Worm (Caenorhabditis elegans) whole organism, young adult: ENCODE results near the gene abu-6.

ENCODE experiments used
- B0261.1 ChIP-seq: sonication (generic microtip); optimal IDR thresholded peaks from 2 replicates; lab custom pipeline; 2016; ENCODE audit warnings: mild to moderate bottlenecking, missing genetic modification characterization, moderate library complexity, missing compliant biosample characterization
- B0336.3 ChIP-seq: fragments of 200-800 bp; sonication (Bioruptor generic); IDR thresholded peaks from 2 replicates; pipeline ENCODE4 v1.3.6; 2022; ENCODE audit warnings: missing genetic modification characterization, missing compliant biosample characterization
- F10E7.11 ChIP-seq: sonication (generic microtip); optimal IDR thresholded peaks from 2 replicates; lab custom pipeline; 2017; ENCODE audit warnings: mild to moderate bottlenecking, missing genetic modification characterization, moderate library complexity, missing compliant biosample characterization
- K11D2.4 ChIP-seq: fragments of 200-800 bp; sonication (Bioruptor generic); IDR thresholded peaks from 2 replicates; pipeline ENCODE4 v1.3.6; 2022; ENCODE audit warnings: missing genetic modification reagents, missing genetic modification characterization, missing compliant biosample characterization
- Y95B8A.8 ChIP-seq: fragments of 200-800 bp; sonication (Bioruptor generic); IDR thresholded peaks from 2 replicates; pipeline ENCODE4 v1.3.6; 2022; ENCODE audit warnings: missing genetic modification reagents, missing genetic modification characterization, missing compliant biosample characterization
- ama-1 ChIP-seq, 3 experiments: fragments of 150-350 bp in 1 of 3; sonication (generic microtip) in 2 of 3; optimal IDR thresholded peaks; 2 replicates each; lab custom pipeline; 2014 to 2018; ENCODE audit warnings: missing biosample characterization in 2 of 3, missing genetic modification characterization in 2 of 3, missing genetic modification reagents in 2 of 3
- atf-7 ChIP-seq: sonication (generic microtip); optimal IDR thresholded peaks from 2 replicates; lab custom pipeline; 2017; ENCODE audit warnings: mild to moderate bottlenecking, missing genetic modification characterization, missing compliant biosample characterization
- athp-1 ChIP-seq: sonication (generic microtip); optimal IDR thresholded peaks from 2 replicates; lab custom pipeline; 2017; ENCODE audit warnings: mild to moderate bottlenecking, missing genetic modification characterization, missing compliant biosample characterization
- attf-3 ChIP-seq: fragments of 200-800 bp; sonication (Bioruptor generic); conservative IDR thresholded peaks from 2 replicates; pipeline ENCODE4 v1.3.6; 2022; ENCODE audit warnings: missing genetic modification reagents, missing genetic modification characterization, missing compliant biosample characterization
- bed-2 ChIP-seq: fragments of 200-800 bp; sonication (Bioruptor generic); IDR thresholded peaks from 2 replicates; pipeline ENCODE4 v1.3.6; 2022; ENCODE audit warnings: missing genetic modification reagents, missing genetic modification characterization, missing compliant biosample characterization
- ccch-3 ChIP-seq: fragments of 200-800 bp; sonication (Bioruptor generic); optimal IDR thresholded peaks from 2 replicates; lab custom pipeline; 2018; ENCODE audit warnings: mild to moderate bottlenecking, missing genetic modification characterization, missing compliant biosample characterization
- cebp-1 ChIP-seq, 2 experiments: fragments of 200-800 bp in 1 of 2; sonication (Bioruptor generic) in 1 of 2; sonication (generic microtip) in 1 of 2; IDR thresholded peaks in 1 of 2; optimal IDR thresholded peaks in 1 of 2; 2 replicates each; pipeline versions ENCODE4 v1.3.6 to Lab custom; 2017 to 2022; ENCODE audit warnings: missing compliant biosample characterization in 2 of 2, missing genetic modification characterization in 2 of 2, mild to moderate bottlenecking in 1 of 2, missing genetic modification reagents in 1 of 2, moderate library complexity in 1 of 2
- ceh-27 ChIP-seq: fragments of 200-800 bp; sonication (Bioruptor generic); optimal IDR thresholded peaks from 2 replicates; lab custom pipeline; 2018; ENCODE audit warnings: mild to moderate bottlenecking, missing genetic modification characterization, moderate library complexity, missing compliant biosample characterization
- ceh-91 ChIP-seq: fragments of 200-800 bp; sonication (Bioruptor generic); IDR thresholded peaks from 2 replicates; pipeline ENCODE4 v1.3.6; 2022; ENCODE audit warnings: missing genetic modification reagents, missing genetic modification characterization, missing compliant biosample characterization
- die-1 ChIP-seq: sonication (generic microtip); optimal IDR thresholded peaks from 2 replicates; lab custom pipeline; 2016; ENCODE audit warnings: missing genotype, mild to moderate bottlenecking, missing genetic modification characterization, missing compliant biosample characterization
- efl-1 ChIP-seq: fragments of 150-350 bp; optimal IDR thresholded peaks from 2 replicates; lab custom pipeline; 2014; ENCODE audit warnings: missing biosample characterization, missing genetic modification reagents, missing genetic modification characterization
- egl-44 ChIP-seq: fragments of 200-800 bp; sonication (Bioruptor generic); IDR thresholded peaks from 2 replicates; pipeline ENCODE4 v1.3.6; 2022; ENCODE audit warnings: missing genetic modification reagents, missing genetic modification characterization, missing compliant biosample characterization
- gei-17 ChIP-seq: fragments of 200-800 bp; sonication (Bioruptor generic); optimal IDR thresholded peaks from 2 replicates; lab custom pipeline; 2018; ENCODE audit warnings: mild to moderate bottlenecking, missing genetic modification characterization, missing compliant biosample characterization
- hmg-20 ChIP-seq: fragments of 200-800 bp; sonication (Bioruptor generic); IDR thresholded peaks from 2 replicates; pipeline ENCODE4 v1.3.6; 2022; ENCODE audit warnings: missing genetic modification reagents, missing genetic modification characterization, missing compliant biosample characterization
- hsf-1 ChIP-seq: fragments of 200-800 bp; sonication (Bioruptor generic); IDR thresholded peaks from 2 replicates; pipeline ENCODE4 v1.3.6; 2022; ENCODE audit warnings: missing genetic modification reagents, missing genetic modification characterization, missing compliant biosample characterization
- let-607 ChIP-seq, 2 experiments: fragments of 200-800 bp in 1 of 2; sonication (Bioruptor generic) in 1 of 2; sonication (generic microtip) in 1 of 2; optimal IDR thresholded peaks; 2 replicates each; lab custom pipeline; 2016 to 2018; ENCODE audit warnings: mild to moderate bottlenecking in 2 of 2, missing compliant biosample characterization in 2 of 2, missing genetic modification characterization in 2 of 2, moderate library complexity in 2 of 2, missing genotype in 1 of 2
- lin-26 ChIP-seq: fragments of 200-800 bp; sonication (Bioruptor generic); IDR thresholded peaks from 2 replicates; pipeline ENCODE4 v1.3.6; 2022; ENCODE audit warnings: missing genetic modification reagents, missing genetic modification characterization, missing compliant biosample characterization
- lin-35 ChIP-seq, 3 experiments: fragments of 150-350 bp in 2 of 3; sonication (generic microtip) in 1 of 3; optimal IDR thresholded peaks; 2 replicates each; lab custom pipeline; 2014 to 2018; ENCODE audit warnings: missing biosample characterization in 3 of 3, missing genetic modification characterization in 3 of 3, missing genetic modification reagents in 3 of 3
- madf-6 ChIP-seq: fragments of 200-800 bp; sonication (Bioruptor generic); IDR thresholded peaks from 2 replicates; pipeline ENCODE4 v1.3.6; 2022; ENCODE audit warnings: missing genetic modification reagents, missing genetic modification characterization, missing compliant biosample characterization
- nfya-1 ChIP-seq: sonication (generic microtip); optimal IDR thresholded peaks from 2 replicates; lab custom pipeline; 2017; ENCODE audit warnings: antibody characterized with exemption, missing compliant biosample characterization, missing genetic modification characterization, borderline replicate concordance; ENCODE audit not compliant: insufficient read depth
- nhr-179 ChIP-seq: sonication (generic microtip); optimal IDR thresholded peaks from 2 replicates; lab custom pipeline; 2016; ENCODE audit warnings: mild to moderate bottlenecking, missing genetic modification characterization, missing compliant biosample characterization
- nhr-27 ChIP-seq: fragments of 200-800 bp; sonication (Bioruptor generic); optimal IDR thresholded peaks from 2 replicates; lab custom pipeline; 2018; ENCODE audit warnings: mild to moderate bottlenecking, missing genetic modification characterization, moderate library complexity, missing compliant biosample characterization
- nhr-80 ChIP-seq: sonication (generic microtip); optimal IDR thresholded peaks from 2 replicates; lab custom pipeline; 2016; ENCODE audit warnings: missing genetic modification characterization, missing compliant biosample characterization
- pha-4 ChIP-seq: fragments of 150-350 bp; sonication (generic microtip); optimal IDR thresholded peaks from 2 replicates; lab custom pipeline; 2014; ENCODE audit warnings: missing biosample characterization, missing genetic modification reagents, missing genetic modification characterization
- rcor-1 ChIP-seq: fragments of 200-800 bp; sonication (Bioruptor generic); IDR thresholded peaks from 2 replicates; pipeline ENCODE4 v1.3.6; 2022; ENCODE audit warnings: missing genetic modification reagents, missing genetic modification characterization, missing compliant biosample characterization
- sea-2 ChIP-seq: fragments of 200-800 bp; sonication (Bioruptor generic); IDR thresholded peaks from 2 replicates; pipeline ENCODE4 v1.3.6; 2022; ENCODE audit warnings: missing genetic modification characterization, missing compliant biosample characterization
- snpc-1.1 ChIP-seq: sonication (generic microtip); optimal IDR thresholded peaks from 2 replicates; lab custom pipeline; 2017; ENCODE audit warnings: missing genetic modification characterization, mild to moderate bottlenecking, missing compliant biosample characterization, antibody characterized with exemption, moderate library complexity, missing genotype, missing genetic modification reagents; ENCODE audit not compliant: insufficient read depth
- snpc-3.4 ChIP-seq: sonication (generic microtip); optimal IDR thresholded peaks from 2 replicates; lab custom pipeline; 2017; ENCODE audit warnings: missing genetic modification characterization, mild to moderate bottlenecking, missing compliant biosample characterization, antibody characterized with exemption, moderate library complexity, missing genotype, missing genetic modification reagents
- somi-1 ChIP-seq: fragments of 200-800 bp; sonication (Bioruptor generic); optimal IDR thresholded peaks from 2 replicates; lab custom pipeline; 2018; ENCODE audit warnings: mild to moderate bottlenecking, missing genetic modification characterization, missing compliant biosample characterization
- tbp1 ChIP-seq: fragments of 200-800 bp; sonication (Bioruptor generic); optimal IDR thresholded peaks from 2 replicates; lab custom pipeline; 2018; ENCODE audit warnings: mild to moderate bottlenecking, missing genetic modification characterization, missing compliant biosample characterization
- tlf-1 ChIP-seq: fragments of 200-800 bp; sonication (Bioruptor generic); optimal IDR thresholded peaks from 2 replicates; lab custom pipeline; 2018; ENCODE audit warnings: mild to moderate bottlenecking, missing genetic modification characterization, missing compliant biosample characterization
- unc-130 ChIP-seq: sonication (generic microtip); optimal IDR thresholded peaks from 2 replicates; lab custom pipeline; 2016; ENCODE audit warnings: missing genetic modification reagents, missing genetic modification characterization, missing compliant biosample characterization
- unc-62 ChIP-seq: fragments of 150-350 bp; optimal IDR thresholded peaks from 2 replicates; lab custom pipeline; 2014; ENCODE audit warnings: missing biosample characterization, missing genetic modification reagents, missing genetic modification characterization
- xnd-1 ChIP-seq: sonication (generic microtip); optimal IDR thresholded peaks from 2 replicates; lab custom pipeline; 2016; ENCODE audit warnings: missing genotype, missing genetic modification reagents, missing genetic modification characterization, missing compliant biosample characterization
- ztf-6 ChIP-seq: fragments of 200-800 bp; sonication (Bioruptor generic); IDR thresholded peaks from 2 replicates; pipeline ENCODE4 v1.3.6; 2022; ENCODE audit warnings: missing genetic modification reagents, missing genetic modification characterization, missing compliant biosample characterization

Gene abu-6

ce11 chrV:5201706-5202105, 40.0 kb upstream of the abu-6 start:
- no peak for TF ChIP-seq lin-35 (GFP tag; optimal IDR thresholded peaks at IDR 0.05; lab: Kevin White, UChicago)
- TF ChIP-seq, all 124 proteins: peak for 0

ce11 chrV:5200188-5200587, 38.5 kb upstream of the abu-6 start:
- TF ChIP-seq lin-26 (GFP tag; lab: Robert Waterston, UW) (no peak), ama-1 (optimal IDR thresholded peaks at IDR 0.05; lab: Kevin White, UChicago) (no peak), ama-1 (GFP tag; optimal IDR thresholded peaks at IDR 0.05; lab: Kevin White, UChicago) (no peak)

ce11 chrV:5198240-5198639, 36.5 kb upstream of the abu-6 start, which contains the start of gene Y47A7.2:
Gene Y47A7.2, minus strand, starts transcription at chrV:5198340.
- TF ChIP-seq unc-130 (GFP tag; lab: Kevin White, UChicago) (no peak), Y95B8A.8 (no peak), tbp1 (no peak), efl-1 (no peak), xnd-1 (no peak), sea-2 (no peak), nfya-1 (tag; lab: Kevin White, UChicago) (no peak), die-1 (tag; lab: Kevin White, UChicago) (no peak), snpc-1.1 (tag; lab: Kevin White, UChicago) (no peak), gei-17 (no peak), rcor-1 (GFP tag; lab: Robert Waterston, UW) (no peak)
- TF ChIP-seq, all 124 proteins: peak for 0

- no peak for TF ChIP-seq ceh-91
- TF ChIP-seq B0261.1 (tag; lab: Kevin White, UChicago) = no peak
- TF ChIP-seq F10E7.11 (tag; lab: Kevin White, UChicago) = no peak
- TF ChIP-seq hsf-1 (GFP tag; lab: Robert Waterston, UW) = no peak
- no peak for TF ChIP-seq nhr-27 (tag; lab: Kevin White, UChicago)
- TF ChIP-seq ztf-6 (GFP tag; lab: Robert Waterston, UW) = no peak
- TF ChIP-seq somi-1 (GFP tag; lab: Kevin White, UChicago) = no peak
- no peak for TF ChIP-seq nhr-80
- TF ChIP-seq attf-3 (GFP tag; lab: Robert Waterston, UW) = no peak
- no peak for TF ChIP-seq let-607 (tag; optimal IDR thresholded peaks at IDR 0.05; lab: Kevin White, UChicago)
- no peak for TF ChIP-seq B0336.3 (GFP tag; lab: Robert Waterston, UW)
- TF ChIP-seq K11D2.4 (GFP tag; lab: Robert Waterston, UW) = no peak
- TF ChIP-seq bed-2 (GFP tag; lab: Robert Waterston, UW) = no peak
- no peak for TF ChIP-seq efl-1
- TF ChIP-seq athp-1 (tag; lab: Kevin White, UChicago) = no peak
Measured at ce11 chrV:5194508-5194907, 32.8 kb upstream of the abu-6 start, which contains the start of gene abu-8. Gene abu-8, minus strand, starts transcription at chrV:5194608.

- no peak for TF ChIP-seq tlf-1
- no peak for TF ChIP-seq cebp-1 (GFP tag; IDR thresholded peaks at IDR 0.05; lab: Robert Waterston, UW)
- peak; percentile 34 for TF ChIP-seq cebp-1 (tag; optimal IDR thresholded peaks at IDR 0.05; lab: Kevin White, UChicago)
- TF ChIP-seq xnd-1 = no peak
- peak; percentile 93 for TF ChIP-seq unc-62 (GFP tag; lab: Kevin White, UChicago)
- no peak for TF ChIP-seq snpc-3.4
- TF ChIP-seq pha-4 (tag; lab: Kevin White, UChicago) = peak; percentile 9
- TF ChIP-seq atf-7 = peak; percentile 26
- TF ChIP-seq ccch-3 (GFP tag; lab: Kevin White, UChicago) = no peak
- no peak for TF ChIP-seq nfya-1 (tag; lab: Kevin White, UChicago)
- TF ChIP-seq B0261.1 (tag; lab: Kevin White, UChicago) = no peak
- TF ChIP-seq nhr-179 (tag; lab: Kevin White, UChicago) = no peak
- no peak for TF ChIP-seq F10E7.11 (tag; lab: Kevin White, UChicago)
- TF ChIP-seq madf-6 (GFP tag; lab: Robert Waterston, UW) = no peak
- TF ChIP-seq egl-44 (GFP tag; lab: Robert Waterston, UW) = 0 out of 2 replicates have a peak, but pooled peaks have one; percentile 29
- TF ChIP-seq let-607 (tag; optimal IDR thresholded peaks at IDR 0.05; lab: Kevin White, UChicago) = peak in 1 of 2 experiments; percentile 30
- TF ChIP-seq nhr-80 = peak; percentile 87
- TF ChIP-seq tbp1 = peak; percentile 8
- TF ChIP-seq ceh-27 (GFP tag; lab: Kevin White, UChicago) = no peak
- no peak for TF ChIP-seq hmg-20
Measured at ce11 chrV:5192501-5192900, 30.8 kb upstream of the abu-6 start, which contains the start of gene C03A7.13. Gene C03A7.13, minus strand, starts transcription at chrV:5192543.
